Fruit fly (Drosophila melanogaster): ENCODE data around the gene Exo84.

dm6 chr3R:26008892-26009539 lies 43.0 kb downstream of the Exo84 start:
- TF ChIP-seq CG9797 (GFP tag; optimal IDR thresholded peaks at IDR 0.05) (peak; percentile 17), tin (GFP tag; optimal IDR thresholded peaks at IDR 0.05) (peak; percentile 90), CG3726 (GFP tag; IDR thresholded peaks at IDR 0.05) (peak; percentile 75; the same call in 2 of the 3 replicates), CG14710 (tag; optimal IDR thresholded peaks at IDR 0.05) (peak; percentile 88), klu (GFP tag; IDR thresholded peaks at IDR 0.05) (peak; percentile 83), CG13424 (tag; optimal IDR thresholded peaks at IDR 0.05) (peak; percentile 92), CG3995 (GFP tag; optimal IDR thresholded peaks at IDR 0.05) (peak; percentile 29)

Data from whole organism, embryonic.